Worm (Caenorhabditis elegans) whole organism, L3 larva: ENCODE measurements around the gene Y32B12B.4.

Source experiments
- R02D3.7 ChIP-seq: fragments of 150-350 bp; optimal IDR thresholded peaks from 2 replicates; lab custom pipeline; 2014; ENCODE audit warnings: missing biosample characterization, missing genetic modification characterization
- ceh-16 ChIP-seq: sonication (generic microtip); optimal IDR thresholded peaks from 2 replicates; lab custom pipeline; 2017; ENCODE audit warnings: missing biosample characterization, missing genetic modification characterization
- ceh-28 ChIP-seq: fragments of 150-350 bp; optimal IDR thresholded peaks from 2 replicates; lab custom pipeline; 2014; ENCODE audit warnings: missing biosample characterization, missing genetic modification reagents, missing genetic modification characterization
- ceh-82 ChIP-seq: fragments of 150-350 bp; optimal IDR thresholded peaks from 2 replicates; lab custom pipeline; 2014; ENCODE audit warnings: missing biosample characterization, missing genetic modification characterization
- ceh-9 ChIP-seq: sonication (generic microtip); optimal IDR thresholded peaks from 2 replicates; lab custom pipeline; 2018; ENCODE audit warnings: missing biosample characterization, missing genetic modification characterization
- daf-12 ChIP-seq: fragments of 150-350 bp; optimal IDR thresholded peaks from 2 replicates; lab custom pipeline; 2014; ENCODE audit warnings: missing biosample characterization, missing genetic modification reagents, missing genetic modification characterization
- egl-27 ChIP-seq: sonication (generic microtip); optimal IDR thresholded peaks from 4 replicates; lab custom pipeline; 2017; ENCODE audit warnings: missing biosample characterization, missing genetic modification reagents, missing genetic modification characterization
- egl-5 ChIP-seq: fragments of 150-350 bp; optimal IDR thresholded peaks from 2 replicates; lab custom pipeline; 2017; ENCODE audit warnings: missing biosample characterization, missing genetic modification reagents, missing genetic modification characterization, inconsistent platforms
- elt-2 ChIP-seq: sonication (generic microtip); optimal IDR thresholded peaks from 2 replicates; lab custom pipeline; 2016; ENCODE audit warnings: missing genetic modification reagents, mild to moderate bottlenecking, missing genetic modification characterization, missing compliant biosample characterization
- fkh-2 ChIP-seq: fragments of 150-350 bp; optimal IDR thresholded peaks from 2 replicates; lab custom pipeline; 2014; ENCODE audit warnings: missing biosample characterization, missing genetic modification reagents, missing genetic modification characterization
- jun-1 ChIP-seq: fragments of 150-350 bp; optimal IDR thresholded peaks from 2 replicates; lab custom pipeline; 2014; ENCODE audit warnings: missing biosample characterization, missing genetic modification reagents, missing genetic modification characterization
- lin-15B ChIP-seq: fragments of 150-350 bp; optimal IDR thresholded peaks from 2 replicates; lab custom pipeline; 2014; ENCODE audit warnings: missing biosample characterization, missing genetic modification characterization
- lin-39 ChIP-seq: fragments of 150-350 bp; optimal IDR thresholded peaks from 2 replicates; lab custom pipeline; 2018; ENCODE audit warnings: missing biosample characterization, missing genetic modification reagents, missing genetic modification characterization
- mdl-1 ChIP-seq: fragments of 150-350 bp; optimal IDR thresholded peaks from 2 replicates; lab custom pipeline; 2014; ENCODE audit warnings: missing biosample characterization, missing genetic modification characterization
- mml-1 ChIP-seq: fragments of 150-350 bp; sonication (generic microtip); optimal IDR thresholded peaks from 3 replicates; lab custom pipeline; 2014; ENCODE audit warnings: missing biosample characterization, missing genetic modification characterization
- nfya-1 ChIP-seq: sonication (generic microtip); optimal IDR thresholded peaks from 2 replicates; lab custom pipeline; 2017; ENCODE audit warnings: missing genetic modification characterization, mild to moderate bottlenecking, missing compliant biosample characterization, antibody characterized with exemption, moderate library complexity; ENCODE audit not compliant: insufficient read depth
- nhr-11 ChIP-seq: fragments of 150-350 bp; optimal IDR thresholded peaks from 2 replicates; lab custom pipeline; 2014; ENCODE audit warnings: missing biosample characterization, missing genetic modification characterization
- nhr-23 ChIP-seq: fragments of 150-350 bp; optimal IDR thresholded peaks from 2 replicates; lab custom pipeline; 2014; ENCODE audit warnings: missing biosample characterization, missing genetic modification reagents, missing genetic modification characterization
- nhr-237 ChIP-seq: fragments of 150-350 bp; optimal IDR thresholded peaks from 2 replicates; lab custom pipeline; 2014; ENCODE audit warnings: missing biosample characterization, missing genetic modification characterization
- nhr-25 ChIP-seq: sonication (generic microtip); optimal IDR thresholded peaks from 2 replicates; lab custom pipeline; 2017; ENCODE audit warnings: missing biosample characterization, missing genetic modification characterization
- nhr-28 ChIP-seq: fragments of 150-350 bp; optimal IDR thresholded peaks from 2 replicates; lab custom pipeline; 2014; ENCODE audit warnings: missing biosample characterization, missing genetic modification characterization
- nhr-43 ChIP-seq: sonication (generic microtip); optimal IDR thresholded peaks from 2 replicates; lab custom pipeline; 2016; ENCODE audit warnings: mild to moderate bottlenecking, missing genetic modification characterization, missing compliant biosample characterization; ENCODE audit not compliant: poor library complexity, severe bottlenecking
- nhr-67 ChIP-seq: fragments of 150-350 bp; optimal IDR thresholded peaks from 2 replicates; lab custom pipeline; 2014; ENCODE audit warnings: missing biosample characterization, missing genetic modification characterization
- nhr-76 ChIP-seq: fragments of 150-350 bp; sonication (generic microtip); optimal IDR thresholded peaks from 5 replicates; lab custom pipeline; 2014; ENCODE audit warnings: missing biosample characterization, missing genetic modification characterization
- pha-4 ChIP-seq: fragments of 150-350 bp; optimal IDR thresholded peaks from 2 replicates; lab custom pipeline; 2014; ENCODE audit warnings: missing biosample characterization, missing genetic modification reagents, missing genetic modification characterization
- pqm-1 ChIP-seq: fragments of 150-350 bp; optimal IDR thresholded peaks from 2 replicates; lab custom pipeline; 2017; ENCODE audit warnings: missing biosample characterization, missing genetic modification characterization, inconsistent platforms
- skn-1 ChIP-seq: fragments of 150-350 bp; optimal IDR thresholded peaks from 2 replicates; lab custom pipeline; 2014; ENCODE audit warnings: missing biosample characterization, missing genetic modification characterization
- snpc-4 ChIP-seq: fragments of 150-350 bp; optimal IDR thresholded peaks from 2 replicates; lab custom pipeline; 2014; ENCODE audit warnings: missing biosample characterization, missing genetic modification characterization
- tbx-2 ChIP-seq: sonication (generic microtip); optimal IDR thresholded peaks from 2 replicates; lab custom pipeline; 2016; ENCODE audit warnings: mild to moderate bottlenecking, missing genetic modification characterization, missing compliant biosample characterization
- unc-39 ChIP-seq: sonication (generic microtip); optimal IDR thresholded peaks from 4 replicates; lab custom pipeline; 2017; ENCODE audit warnings: missing biosample characterization, missing genetic modification characterization
- unc-62 ChIP-seq: fragments of 150-350 bp; sonication (generic microtip); optimal IDR thresholded peaks from 4 replicates; lab custom pipeline; 2014; ENCODE audit warnings: missing biosample characterization, missing genetic modification reagents, missing genetic modification characterization

Gene Y32B12B.4

ce11 chrV:16536701-16537100 lies 16.4 kb upstream of the Y32B12B.4 start, which contains the start of gene Y32B12B.1:
Gene Y32B12B.1 (plus strand): TSS chrV:16537001.
- no peak for TF ChIP-seq ceh-16 (tag; lab: Kevin White, UChicago)
- TF ChIP-seq ceh-82 (tag; lab: Kevin White, UChicago), result no peak
- no peak for TF ChIP-seq egl-27 (tag; lab: Kevin White, UChicago)

ce11 chrV:16537908-16538446 lies 15.2 kb upstream of the Y32B12B.4 start, which contains the start of gene Y32B12B.2:
Gene Y32B12B.2 (plus strand): TSS chrV:16538396.
- TF ChIP-seq ceh-16 (tag; lab: Kevin White, UChicago) (no peak), nhr-237 (no peak), mdl-1 (tag; lab: Kevin White, UChicago) (no peak), daf-12 (no peak), skn-1 (tag; lab: Kevin White, UChicago) (no peak), nhr-11 (tag; lab: Kevin White, UChicago) (no peak), pha-4 (no peak), nfya-1 (tag; lab: Kevin White, UChicago) (peak; percentile 83), unc-62 (GFP tag; lab: Kevin White, UChicago) (no peak), R02D3.7 (tag; lab: Kevin White, UChicago) (no peak), snpc-4 (tag; lab: Kevin White, UChicago) (no peak), egl-27 (tag; lab: Kevin White, UChicago) (no peak), lin-15B (tag; lab: Kevin White, UChicago) (peak; percentile 73), unc-39 (tag; lab: Kevin White, UChicago) (no peak), pqm-1 (tag; lab: Kevin White, UChicago) (no peak), fkh-2 (tag; lab: Kevin White, UChicago) (no peak), ceh-28 (no peak), nhr-23 (tag; lab: Kevin White, UChicago) (no peak), elt-2 (tag; lab: Kevin White, UChicago) (peak; percentile 36), lin-39 (no peak), nhr-76 (tag; lab: Kevin White, UChicago) (no peak)

DNA sequence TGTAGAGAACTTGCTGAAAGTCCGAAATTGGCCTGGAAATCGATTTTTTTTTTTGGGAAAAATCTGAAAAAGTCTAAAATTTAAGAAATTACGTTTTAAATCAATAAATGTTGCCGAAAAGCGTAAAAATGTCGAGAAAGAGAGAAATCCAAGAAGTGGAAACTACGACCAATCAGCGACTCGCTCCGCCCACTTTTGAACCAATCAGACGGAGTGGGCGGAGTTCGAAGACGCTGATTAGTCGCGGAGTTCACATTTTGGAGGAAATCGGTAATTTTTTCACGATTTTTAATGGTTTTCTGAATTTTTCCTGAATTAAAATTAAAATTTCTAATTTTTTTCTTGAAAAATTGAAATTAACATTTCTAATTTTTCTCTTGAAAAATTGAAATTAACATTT lies 13.5 kb upstream of the Y32B12B.4 start:
- TF ChIP-seq nhr-67 (tag; lab: Kevin White, UChicago), result no peak
- peak; percentile 86 for TF ChIP-seq nfya-1 (tag; lab: Kevin White, UChicago)

- TF ChIP-seq ceh-9 (no peak), nfya-1 (tag; lab: Kevin White, UChicago) (peak; percentile 83), nhr-11 (tag; lab: Kevin White, UChicago) (no peak), nhr-25 (no peak), jun-1 (tag; lab: Kevin White, UChicago) (no peak), tbx-2 (tag; lab: Kevin White, UChicago) (no peak)
These were observed 12.5 kb upstream of the Y32B12B.4 start for ce11 chrV:16540657-16541056.

DNA sequence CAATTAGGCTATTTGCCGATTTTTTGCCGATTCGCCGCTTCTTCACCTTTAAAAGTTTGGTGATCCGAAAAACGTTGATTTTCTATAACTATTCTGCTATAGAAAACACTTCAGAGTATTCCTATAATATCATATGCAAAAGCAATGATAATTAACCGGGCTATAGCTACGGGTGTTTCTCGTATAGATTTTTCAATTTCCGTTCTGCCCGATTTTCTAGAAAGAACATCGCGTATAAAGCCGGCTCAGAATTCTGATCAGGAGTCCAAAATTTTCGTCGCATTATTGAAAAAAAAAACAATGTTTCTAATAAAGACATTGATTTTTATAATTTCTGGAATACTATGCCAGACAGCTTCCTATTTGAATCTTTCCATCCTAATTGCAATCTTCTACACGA lies 2.4 kb upstream of the Y32B12B.4 start, which contains the start of gene srbc-65:
Gene srbc-65 (plus strand): TSS at position 301 of the 400 bp plus-strand sequence.
- TF ChIP-seq pha-4 (no peak), egl-5 (tag; lab: Kevin White, UChicago) (no peak), tbx-2 (tag; lab: Kevin White, UChicago) (no peak), fkh-2 (tag; lab: Kevin White, UChicago) (no peak), ceh-9 (no peak), nhr-43 (no peak), ceh-16 (tag; lab: Kevin White, UChicago) (no peak), mdl-1 (tag; lab: Kevin White, UChicago) (no peak), snpc-4 (tag; lab: Kevin White, UChicago) (no peak), nhr-11 (tag; lab: Kevin White, UChicago) (no peak), nhr-25 (no peak), lin-15B (tag; lab: Kevin White, UChicago) (no peak), skn-1 (tag; lab: Kevin White, UChicago) (no peak), mml-1 (no peak), ceh-82 (tag; lab: Kevin White, UChicago) (no peak), nhr-28 (tag; lab: Kevin White, UChicago) (no peak), nhr-237 (no peak), unc-62 (GFP tag; lab: Kevin White, UChicago) (no peak), elt-2 (tag; lab: Kevin White, UChicago) (no peak)
- TF ChIP-seq, all 47 proteins: peak for 0
